Fruit fly (Drosophila melanogaster) whole organism, embryonic: Measurements from ENCODE around the gene CG7497.
A peak's percentile ranks its signal among the peaks of the same experiment; 100 is the strongest.

Experiments
- CG10209 ChIP-seq: fragments of 200-800 bp; sonication (Bioruptor generic); optimal IDR thresholded peaks from 3 replicates; lab custom pipeline; 2017; ENCODE audit warnings: missing biosample characterization, mild to moderate bottlenecking, missing genetic modification characterization, missing genetic modification reagents
- CG10321 ChIP-seq: fragments of 200-800 bp; sonication (Bioruptor generic); IDR thresholded peaks from 2 replicates; pipeline ENCODE4 v1.3.6; 2022; ENCODE audit warnings: missing biosample characterization, missing genetic modification characterization
- CG10565 ChIP-seq: fragments of 200-800 bp; sonication (Bioruptor generic); optimal IDR thresholded peaks from 3 replicates; lab custom pipeline; 2016; ENCODE audit warnings: missing biosample characterization, mild to moderate bottlenecking, missing genetic modification characterization
- CG10979 ChIP-seq: fragments of 200-800 bp; sonication (Bioruptor generic); optimal IDR thresholded peaks from 2 replicates; lab custom pipeline; 2018; ENCODE audit warnings: missing biosample characterization, mild to moderate bottlenecking, missing genetic modification characterization, moderate library complexity
- CG11456 ChIP-seq: fragments of 200-800 bp; sonication (Bioruptor generic); IDR thresholded peaks from 3 replicates; pipeline ENCODE4 v1.3.6; 2022; ENCODE audit warnings: missing biosample characterization, missing genetic modification characterization
- CG12942 ChIP-seq: fragments of 200-800 bp; sonication (Bioruptor generic); optimal IDR thresholded peaks from 3 replicates; lab custom pipeline; 2016; ENCODE audit warnings: missing biosample characterization, missing genetic modification characterization
- CG13123 ChIP-seq: fragments of 200-800 bp; sonication (Bioruptor generic); optimal IDR thresholded peaks from 2 replicates; lab custom pipeline; 2016; ENCODE audit warnings: missing biosample characterization, missing genetic modification characterization
- CG14710 ChIP-seq: fragments of 200-800 bp; sonication (Bioruptor generic); optimal IDR thresholded peaks from 3 replicates; lab custom pipeline; 2019; ENCODE audit warnings: missing biosample characterization, mild to moderate bottlenecking, missing genetic modification characterization, moderate library complexity
- CG15011 ChIP-seq: fragments of 200-800 bp; sonication (Bioruptor generic); optimal IDR thresholded peaks from 3 replicates; lab custom pipeline; 2018; ENCODE audit warnings: missing biosample characterization, mild to moderate bottlenecking, missing genetic modification characterization
- CG15073 ChIP-seq: fragments of 200-800 bp; sonication (Bioruptor generic); optimal IDR thresholded peaks from 2 replicates; lab custom pipeline; 2016; ENCODE audit warnings: missing biosample characterization, missing genetic modification characterization
- CG1647 ChIP-seq: fragments of 200-800 bp; sonication (Bioruptor generic); optimal IDR thresholded peaks from 3 replicates; lab custom pipeline; 2016; ENCODE audit warnings: missing biosample characterization, missing genetic modification characterization
- CG17186 ChIP-seq: fragments of 200-800 bp; sonication (Bioruptor generic); optimal IDR thresholded peaks from 3 replicates; lab custom pipeline; 2017; ENCODE audit warnings: missing biosample characterization, missing genetic modification reagents, missing genetic modification characterization
- CG2116 ChIP-seq: fragments of 200-800 bp; sonication (Bioruptor generic); optimal IDR thresholded peaks from 3 replicates; lab custom pipeline; 2018; ENCODE audit warnings: missing biosample characterization, mild to moderate bottlenecking, missing genetic modification characterization
- CG31365 ChIP-seq: fragments of 200-800 bp; sonication (Bioruptor generic); optimal IDR thresholded peaks from 2 replicates; lab custom pipeline; 2018; ENCODE audit warnings: missing biosample characterization, mild to moderate bottlenecking, missing genetic modification characterization
- CG3163 ChIP-seq: fragments of 200-800 bp; sonication (Bioruptor generic); optimal IDR thresholded peaks from 3 replicates; lab custom pipeline; 2016; ENCODE audit warnings: missing biosample characterization, missing genetic modification characterization
- CG4854 ChIP-seq: fragments of 200-800 bp; sonication (Bioruptor generic); optimal IDR thresholded peaks from 2 replicates; lab custom pipeline; 2016; ENCODE audit warnings: missing biosample characterization, missing genetic modification characterization, inconsistent platforms
- CG5245 ChIP-seq: fragments of 200-800 bp; sonication (Bioruptor generic); optimal IDR thresholded peaks from 3 replicates; lab custom pipeline; 2016; ENCODE audit warnings: missing biosample characterization, missing genetic modification characterization
- CG7987 ChIP-seq: fragments of 200-800 bp; sonication (Bioruptor generic); optimal IDR thresholded peaks from 2 replicates; lab custom pipeline; 2018; ENCODE audit warnings: missing biosample characterization, mild to moderate bottlenecking, missing genetic modification characterization, moderate library complexity
- CG8089 ChIP-seq: fragments of 200-800 bp; sonication (Bioruptor generic); optimal IDR thresholded peaks from 3 replicates; lab custom pipeline; 2016; ENCODE audit warnings: missing biosample characterization, missing genetic modification characterization
- CG9727 ChIP-seq: fragments of 200-800 bp; sonication (Bioruptor generic); optimal IDR thresholded peaks from 3 replicates; lab custom pipeline; 2017; ENCODE audit warnings: missing biosample characterization, mild to moderate bottlenecking, missing genetic modification characterization
- CG9876 ChIP-seq: fragments of 200-800 bp; sonication (Bioruptor generic); optimal IDR thresholded peaks from 2 replicates; lab custom pipeline; 2016; ENCODE audit warnings: missing biosample characterization, missing genetic modification characterization
- D19B ChIP-seq: fragments of 200-800 bp; sonication (Bioruptor generic); optimal IDR thresholded peaks from 2 replicates; lab custom pipeline; 2017; ENCODE audit warnings: missing biosample characterization, mild to moderate bottlenecking, missing genetic modification characterization
- Dip3 ChIP-seq: fragments of 200-800 bp; sonication (Bioruptor generic); optimal IDR thresholded peaks from 3 replicates; lab custom pipeline; 2016; ENCODE audit warnings: missing biosample characterization, missing genetic modification characterization
- E2f2 ChIP-seq: fragments of 200-800 bp; sonication (Bioruptor generic); IDR thresholded peaks from 2 replicates; pipeline ENCODE4 v1.3.6; 2022; ENCODE audit warnings: missing biosample characterization, missing genetic modification characterization
- ERR ChIP-seq: fragments of 200-800 bp; sonication (Bioruptor generic); optimal IDR thresholded peaks from 2 replicates; lab custom pipeline; 2016; ENCODE audit warnings: missing biosample characterization, missing genetic modification characterization
- HHEX ChIP-seq: fragments of 200-800 bp; sonication (Bioruptor generic); optimal IDR thresholded peaks from 3 replicates; lab custom pipeline; 2017; ENCODE audit warnings: missing biosample characterization, mild to moderate bottlenecking, missing genetic modification characterization, missing genetic modification reagents
- HLH3B ChIP-seq: fragments of 200-800 bp; sonication (Bioruptor generic); IDR thresholded peaks from 2 replicates; pipeline ENCODE4 v1.3.6; 2022; ENCODE audit warnings: missing biosample characterization, missing genetic modification characterization
- Hr39 ChIP-seq: fragments of >200 bp; optimal IDR thresholded peaks from 2 replicates; lab custom pipeline; 2017
- Hr51 ChIP-seq, 2 experiments: fragments of 200-800 bp; sonication (Bioruptor generic); optimal IDR thresholded peaks; 2 replicates in 1 of 2; 3 replicates in 1 of 2; lab custom pipeline; 2016 to 2018; ENCODE audit warnings: missing biosample characterization in 2 of 2, missing genetic modification characterization in 2 of 2, mild to moderate bottlenecking in 1 of 2, moderate library complexity in 1 of 2
- MESR4 ChIP-seq: fragments of 200-800 bp; sonication (Bioruptor generic); optimal IDR thresholded peaks from 2 replicates; lab custom pipeline; 2018; ENCODE audit warnings: missing biosample characterization, mild to moderate bottlenecking, missing genetic modification characterization, moderate library complexity
- Pdp1 ChIP-seq, 2 experiments: fragments of 200-800 bp; sonication (Bioruptor generic); optimal IDR thresholded peaks; 3 replicates each; lab custom pipeline; 2016; ENCODE audit warnings: missing biosample characterization in 2 of 2, missing genetic modification characterization in 2 of 2, mild to moderate bottlenecking in 1 of 2, moderate library complexity in 1 of 2
- Spps ChIP-seq: fragments of 200-800 bp; sonication (Bioruptor generic); optimal IDR thresholded peaks from 2 replicates; lab custom pipeline; 2018; ENCODE audit warnings: missing biosample characterization, mild to moderate bottlenecking, missing genetic modification characterization
- bsh ChIP-seq, 2 experiments: fragments of 200-800 bp; sonication (Bioruptor generic); optimal IDR thresholded peaks; 2 replicates each; lab custom pipeline; 2017 to 2018; ENCODE audit warnings: mild to moderate bottlenecking in 2 of 2, missing biosample characterization in 2 of 2, missing genetic modification characterization in 2 of 2, moderate library complexity in 1 of 2
- crc ChIP-seq: fragments of 200-800 bp; sonication (Bioruptor generic); optimal IDR thresholded peaks from 2 replicates; lab custom pipeline; 2016; ENCODE audit warnings: missing biosample characterization, missing genetic modification characterization
- croc ChIP-seq: fragments of 200-800 bp; sonication (Bioruptor generic); conservative IDR thresholded peaks from 3 replicates; pipeline ENCODE4 v1.3.6; 2022; ENCODE audit warnings: missing biosample characterization, missing genetic modification characterization
- ems ChIP-seq: fragments of 200-800 bp; sonication (Bioruptor generic); optimal IDR thresholded peaks from 3 replicates; lab custom pipeline; 2016; ENCODE audit warnings: missing biosample characterization, missing genetic modification characterization
- exex ChIP-seq: fragments of 200-800 bp; sonication (Bioruptor generic); optimal IDR thresholded peaks from 4 replicates; lab custom pipeline; 2018; ENCODE audit warnings: missing biosample characterization, mild to moderate bottlenecking, missing genetic modification characterization, moderate library complexity
- fd3F ChIP-seq: fragments of 200-800 bp; sonication (Bioruptor generic); optimal IDR thresholded peaks from 2 replicates; lab custom pipeline; 2018; ENCODE audit warnings: missing biosample characterization, mild to moderate bottlenecking, missing genetic modification characterization, moderate library complexity
- gsb ChIP-seq: fragments of 200-800 bp; sonication (Bioruptor generic); IDR thresholded peaks from 2 replicates; pipeline ENCODE4 v1.3.6; 2022; ENCODE audit warnings: missing biosample characterization, missing genetic modification characterization
- jing ChIP-seq: fragments of 200-800 bp; sonication (Bioruptor generic); optimal IDR thresholded peaks from 2 replicates; lab custom pipeline; 2018; ENCODE audit warnings: missing biosample characterization, mild to moderate bottlenecking, missing genetic modification characterization
- lola ChIP-seq, 3 experiments: fragments of >200 bp in 2 of 3; fragments of 200-800 bp in 1 of 3; sonication (Bioruptor generic) in 1 of 3; optimal IDR thresholded peaks; 2 replicates each; lab custom pipeline; 2017 to 2019; ENCODE audit warnings: missing biosample characterization in 3 of 3, missing genetic modification characterization in 3 of 3, mild to moderate bottlenecking in 1 of 3, moderate library complexity in 1 of 3
- mld ChIP-seq: fragments of 200-800 bp; sonication (Bioruptor generic); IDR thresholded peaks from 3 replicates; pipeline ENCODE4 v1.3.6; 2022; ENCODE audit warnings: missing biosample characterization, missing genetic modification characterization; ENCODE audit not compliant: partially characterized antibody
- oc ChIP-seq: fragments of 200-800 bp; sonication (Bioruptor generic); optimal IDR thresholded peaks from 2 replicates; lab custom pipeline; 2018; ENCODE audit warnings: missing biosample characterization, mild to moderate bottlenecking, missing genetic modification characterization, moderate library complexity
- otp ChIP-seq: fragments of 200-800 bp; sonication (Bioruptor generic); IDR thresholded peaks from 3 replicates; pipeline ENCODE4, ENCODE4 v1.3.6; 2022; ENCODE audit warnings: missing biosample characterization, missing genetic modification characterization
- row ChIP-seq: fragments of 200-800 bp; sonication (Bioruptor generic); IDR thresholded peaks from 3 replicates; pipeline ENCODE4 v1.3.6; 2022; ENCODE audit warnings: missing biosample characterization, missing genetic modification characterization
- schlank ChIP-seq: fragments of 200-800 bp; sonication (Bioruptor generic); optimal IDR thresholded peaks from 2 replicates; lab custom pipeline; 2018; ENCODE audit warnings: missing biosample characterization, mild to moderate bottlenecking, missing genetic modification characterization
- ssp ChIP-seq: fragments of 200-800 bp; sonication (Bioruptor generic); IDR thresholded peaks from 2 replicates; pipeline ENCODE4 v1.3.6; 2022; ENCODE audit warnings: missing biosample characterization, missing genetic modification characterization
- twi ChIP-seq: fragments of 200-800 bp; optimal IDR thresholded peaks from 2 replicates; lab custom pipeline; 2019; ENCODE audit warnings: missing biosample characterization, mild to moderate bottlenecking, missing genetic modification characterization, moderate library complexity
- vfl ChIP-seq: fragments of 200-800 bp; sonication (Bioruptor generic); optimal IDR thresholded peaks from 2 replicates; lab custom pipeline; 2016; ENCODE audit warnings: missing biosample characterization, missing genetic modification characterization
- wek ChIP-seq: fragments of 200-800 bp; sonication (Bioruptor generic); optimal IDR thresholded peaks from 3 replicates; lab custom pipeline; 2018; ENCODE audit warnings: missing biosample characterization, mild to moderate bottlenecking, missing genetic modification characterization, moderate library complexity
- zen ChIP-seq: fragments of 200-800 bp; sonication (Bioruptor generic); optimal IDR thresholded peaks from 3 replicates; lab custom pipeline; 2018; ENCODE audit warnings: missing biosample characterization, mild to moderate bottlenecking, missing genetic modification characterization, moderate library complexity

Gene CG7497

DNA sequence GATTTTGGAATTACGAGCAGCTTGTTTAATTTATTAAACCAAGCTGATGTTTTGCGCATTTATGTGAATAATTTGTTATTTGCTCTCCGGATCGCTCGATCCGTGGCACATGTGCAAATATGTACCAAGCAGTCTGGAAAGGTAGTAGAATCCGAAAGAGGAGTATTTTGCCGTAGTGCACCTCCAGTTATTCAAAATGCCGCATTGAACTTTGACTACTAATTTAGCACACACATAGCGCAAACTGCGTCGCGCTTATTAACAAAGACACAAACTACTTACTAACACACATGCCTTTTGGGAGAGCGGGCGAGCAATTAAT is 26.0 kb downstream of the CG7497 start (continued):
- TF ChIP-seq CG3163 (peak; percentile 30), zen (no peak), CG5245 (no peak), E2f2 (GFP tag; lab: Robert Waterston, UW) (0 out of 2 replicates have a peak, but pooled peaks have one; percentile 14), bsh (GFP tag; optimal IDR thresholded peaks at IDR 0.05; lab: Kevin White, UChicago) (no peak), schlank (tag; lab: Kevin White, UChicago) (peak; percentile 73), mld (GFP tag; lab: Robert Waterston, UW) (no peak), CG10979 (tag; lab: Kevin White, UChicago) (no peak), CG4854 (GFP tag; lab: Kevin White, UChicago) (peak; percentile 7), ERR (GFP tag; lab: Kevin White, UChicago) (peak; percentile 59), twi (tag; lab: Kevin White, UChicago) (no peak), CG8089 (GFP tag; lab: Kevin White, UChicago) (no peak), CG10321 (no peak), croc (GFP tag; lab: Robert Waterston, UW) (0 out of 3 replicates have a peak, but pooled peaks have one; percentile 8), CG10209 (GFP tag; lab: Kevin White, UChicago) (peak; percentile 33), CG17186 (no peak), CG12942 (no peak), CG9876 (GFP tag; lab: Kevin White, UChicago) (peak; percentile 20), HHEX (GFP tag; lab: Kevin White, UChicago) (peak; percentile 42), Pdp1 (GFP tag; optimal IDR thresholded peaks at IDR 0.05; lab: Kevin White, UChicago) (peak; percentile 13 to 21), lola (GFP tag; optimal IDR thresholded peaks at IDR 0.05; lab: Kevin White, UChicago) (no peak), CG10565 (GFP tag; lab: Kevin White, UChicago) (no peak), exex (tag; lab: Kevin White, UChicago) (peak; percentile 3), fd3F (GFP tag; lab: Kevin White, UChicago) (peak; percentile 3), CG13123 (GFP tag; lab: Kevin White, UChicago) (no peak), CG9727 (GFP tag; lab: Kevin White, UChicago) (no peak), CG31365 (tag; lab: Kevin White, UChicago) (no peak), Hr39 (lab: Kevin White, UChicago) (no peak), CG15011 (GFP tag; lab: Kevin White, UChicago) (peak; percentile 38), wek (GFP tag; lab: Kevin White, UChicago) (peak; percentile 4), otp (GFP tag; lab: Robert Waterston, UW) (no peak; the same call in 2 of the 3 replicates), Dip3 (GFP tag; lab: Kevin White, UChicago) (peak; percentile 53), ems (GFP tag; lab: Kevin White, UChicago) (peak; percentile 9), Spps (tag; lab: Kevin White, UChicago) (no peak), HLH3B (no peak), D19B (GFP tag; lab: Kevin White, UChicago) (no peak), crc (GFP tag; lab: Kevin White, UChicago) (peak; percentile 7), CG15073 (GFP tag; lab: Kevin White, UChicago) (no peak), Hr51 (GFP tag; optimal IDR thresholded peaks at IDR 0.05; lab: Kevin White, UChicago) (peak in 1 of 2 experiments; percentile 45), jing (GFP tag; lab: Kevin White, UChicago) (no peak), gsb (GFP tag; lab: Robert Waterston, UW) (peak; percentile 52; the same call in 1 of the 2 replicates), oc (tag; lab: Kevin White, UChicago) (peak; percentile 9), CG2116 (peak; percentile 8), CG11456 (GFP tag; lab: Robert Waterston, UW) (peak; percentile 64; the same call in 1 of the 3 replicates), row (no peak), CG14710 (no peak), MESR4 (GFP tag; lab: Kevin White, UChicago) (no peak), CG7987 (peak; percentile 71), vfl (GFP tag; lab: Kevin White, UChicago) (no peak), ssp (no peak), CG1647 (GFP tag; lab: Kevin White, UChicago) (peak; percentile 45)
